Worm (Caenorhabditis elegans) whole organism, mixed stage, embryonic: Measurements from ENCODE around the gene Y62H9A.13.

Experiments used
- ces-1 ChIP-seq: fragments of 150-350 bp; optimal IDR thresholded peaks from 2 replicates; lab custom pipeline; 2014; ENCODE audit warnings: missing biosample characterization, missing genetic modification reagents, missing genetic modification characterization
- nhr-237 ChIP-seq: fragments of 150-350 bp; optimal IDR thresholded peaks from 2 replicates; lab custom pipeline; 2014; ENCODE audit warnings: missing biosample characterization, missing genetic modification characterization
- nhr-76 ChIP-seq: sonication (generic microtip); optimal IDR thresholded peaks from 2 replicates; lab custom pipeline; 2017; ENCODE audit warnings: missing biosample characterization, missing genetic modification characterization
- pha-4 ChIP-seq: fragments of 150-350 bp; optimal IDR thresholded peaks from 2 replicates; lab custom pipeline; 2018; ENCODE audit warnings: missing biosample characterization, missing genetic modification reagents, missing genetic modification characterization
- sptf-1 ChIP-seq: sonication (generic microtip); optimal IDR thresholded peaks from 2 replicates; lab custom pipeline; 2017; ENCODE audit warnings: mild to moderate bottlenecking, missing genetic modification characterization, moderate library complexity, missing compliant biosample characterization
- unc-39 ChIP-seq: fragments of 150-350 bp; optimal IDR thresholded peaks from 2 replicates; lab custom pipeline; 2014; ENCODE audit warnings: missing biosample characterization, missing genetic modification characterization

ce11 chrX:11869260-11869659, 47.5 kb upstream of the Y62H9A.13 start, which contains the start of gene dot-1.2:
- TF ChIP-seq sptf-1 (tag; lab: Kevin White, UChicago) (no peak), pha-4 (tag; lab: Kevin White, UChicago) (no peak), nhr-237 (tag; lab: Kevin White, UChicago) (no peak), unc-39 (tag; lab: Kevin White, UChicago) (no peak), nhr-76 (tag; lab: Kevin White, UChicago) (no peak), ces-1 (GFP tag; lab: Kevin White, UChicago) (no peak)
